Worm (Caenorhabditis elegans): ENCODE measurements around the gene C46F11.4.

Gene C46F11.4

DNA sequence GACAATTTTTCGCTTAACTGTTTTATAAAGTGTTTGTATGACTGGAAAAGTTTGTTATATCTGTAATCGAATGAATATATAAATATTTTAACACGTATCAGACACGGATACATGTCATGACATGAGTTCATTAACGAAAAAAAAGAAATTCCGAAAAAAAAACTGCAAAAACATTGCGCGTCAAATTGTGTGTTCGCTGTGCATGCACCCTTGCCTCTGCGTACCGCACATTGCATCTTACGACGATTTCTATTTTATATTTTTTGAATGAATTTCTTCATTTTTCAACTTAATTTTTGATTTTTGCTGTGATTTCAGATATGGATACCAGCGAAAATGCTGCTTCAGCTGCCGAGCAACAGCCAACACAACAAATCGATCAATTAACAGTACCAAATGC lies 40.9 kb upstream of the C46F11.4 start, which contains the start of gene wdr-5.1:
Gene wdr-5.1 (plus strand): TSS at position 319 of the 400 bp plus-strand sequence.
- TF ChIP-seq unc-55 (GFP tag; optimal IDR thresholded peaks at IDR 0.05), result peak; percentile 44
- TF ChIP-seq nhr-77 (tag; optimal IDR thresholded peaks at IDR 0.05), result no peak
- TF ChIP-seq dmd-4 (tag; optimal IDR thresholded peaks at IDR 0.05), result no peak
- TF ChIP-seq C34F6.9 (tag; optimal IDR thresholded peaks at IDR 0.05), result peak; percentile 13
- TF ChIP-seq sma-3 (GFP tag; optimal IDR thresholded peaks at IDR 0.05), result peak; percentile 21
- TF ChIP-seq ama-1 (optimal IDR thresholded peaks at IDR 0.05), result no peak
- no peak for TF ChIP-seq egl-27 (tag; optimal IDR thresholded peaks at IDR 0.05)
- TF ChIP-seq elt-1 (tag; optimal IDR thresholded peaks at IDR 0.05), result no peak
- TF ChIP-seq fos-1 (tag; optimal IDR thresholded peaks at IDR 0.05), result no peak
- TF ChIP-seq nhr-6 (tag; optimal IDR thresholded peaks at IDR 0.05), result no peak
- TF ChIP-seq gmeb-1 (tag; optimal IDR thresholded peaks at IDR 0.05), result peak; percentile 26
- TF ChIP-seq nhr-21 (tag; optimal IDR thresholded peaks at IDR 0.05), result no peak
- no peak for TF ChIP-seq nhr-11 (tag; optimal IDR thresholded peaks at IDR 0.05)
- no peak for TF ChIP-seq skn-1 (tag; optimal IDR thresholded peaks at IDR 0.05)
- TF ChIP-seq lsy-2 (tag; optimal IDR thresholded peaks at IDR 0.05), result peak in 1 of 2 experiments; percentile 49
- TF ChIP-seq elt-3 (tag; optimal IDR thresholded peaks at IDR 0.05), result no peak
- no peak for TF ChIP-seq ztf-4 (tag; optimal IDR thresholded peaks at IDR 0.05)
- no peak for TF ChIP-seq sma-9 (GFP tag; optimal IDR thresholded peaks at IDR 0.05)
- TF ChIP-seq sma-9 (tag; optimal IDR thresholded peaks at IDR 0.05), result no peak
- TF ChIP-seq lin-11 (tag; optimal IDR thresholded peaks at IDR 0.05), result no peak
- TF ChIP-seq unc-39 (tag; optimal IDR thresholded peaks at IDR 0.05), result no peak
- TF ChIP-seq zag-1 (tag; optimal IDR thresholded peaks at IDR 0.05), result no peak
- no peak for TF ChIP-seq snpc-4 (tag; optimal IDR thresholded peaks at IDR 0.05)
- TF ChIP-seq lin-13 (GFP tag; optimal IDR thresholded peaks at IDR 0.05), result peak; percentile 55
- TF ChIP-seq peb-1 (tag; optimal IDR thresholded peaks at IDR 0.05), result no peak
- TF ChIP-seq ZK546.5 (tag; optimal IDR thresholded peaks at IDR 0.05), result no peak
- peak; percentile 22 for TF ChIP-seq nhr-129 (tag; optimal IDR thresholded peaks at IDR 0.05)
- no peak for TF ChIP-seq crh-2 (tag; optimal IDR thresholded peaks at IDR 0.05)
- TF ChIP-seq unc-62 (GFP tag; optimal IDR thresholded peaks at IDR 0.05), result no peak
- TF ChIP-seq ceh-16 (tag; optimal IDR thresholded peaks at IDR 0.05), result no peak
- no peak for TF ChIP-seq nhr-23 (tag; optimal IDR thresholded peaks at IDR 0.05)
- TF ChIP-seq mdl-1 (tag; optimal IDR thresholded peaks at IDR 0.05), result no peak
- peak; percentile 15 for TF ChIP-seq blmp-1 (tag; optimal IDR thresholded peaks at IDR 0.05; ENCODE audit: insufficient read depth)
- no peak for TF ChIP-seq aly-2 (tag; optimal IDR thresholded peaks at IDR 0.05)
- no peak for TF ChIP-seq R02D3.7 (tag; optimal IDR thresholded peaks at IDR 0.05)
- TF ChIP-seq nhr-10 (tag; optimal IDR thresholded peaks at IDR 0.05), result no peak
- no peak for TF ChIP-seq nhr-237 (tag; optimal IDR thresholded peaks at IDR 0.05)
- TF ChIP-seq mab-5 (tag; optimal IDR thresholded peaks at IDR 0.05), result no peak
- no peak for TF ChIP-seq lin-39 (tag; optimal IDR thresholded peaks at IDR 0.05)
- no peak for TF ChIP-seq Y55F3AM.14 (GFP tag; optimal IDR thresholded peaks at IDR 0.05)
- no peak for TF ChIP-seq ceh-82 (tag; optimal IDR thresholded peaks at IDR 0.05)
- TF ChIP-seq alr-1 (tag; optimal IDR thresholded peaks at IDR 0.05), result no peak
- TF ChIP-seq F13H6.1 (tag; optimal IDR thresholded peaks at IDR 0.05), result no peak
- no peak for TF ChIP-seq nhr-12 (tag; optimal IDR thresholded peaks at IDR 0.05)
- TF ChIP-seq nhr-25 (tag; optimal IDR thresholded peaks at IDR 0.05), result peak; percentile 25
- TF ChIP-seq mbf-1 (tag; optimal IDR thresholded peaks at IDR 0.05), result no peak
- no peak for TF ChIP-seq ztf-1 (GFP tag; conservative IDR thresholded peaks at IDR 0.05)
- TF ChIP-seq ztf-11 (tag; optimal IDR thresholded peaks at IDR 0.05), result no peak
- TF ChIP-seq sem-4 (tag; optimal IDR thresholded peaks at IDR 0.05), result no peak
